Fruit fly (Drosophila melanogaster) S2 (cell line): ENCODE measurements around the gene CG32700.

Experiments
- CG8478 ChIP-seq: fragments of >200 bp; optimal IDR thresholded peaks from 2 replicates; lab custom pipeline; 2018
- CTCF ChIP-seq, 2 experiments: fragments of >200 bp; optimal IDR thresholded peaks; 2 replicates each; lab custom pipeline; 2018

CG32700 gene

DNA sequence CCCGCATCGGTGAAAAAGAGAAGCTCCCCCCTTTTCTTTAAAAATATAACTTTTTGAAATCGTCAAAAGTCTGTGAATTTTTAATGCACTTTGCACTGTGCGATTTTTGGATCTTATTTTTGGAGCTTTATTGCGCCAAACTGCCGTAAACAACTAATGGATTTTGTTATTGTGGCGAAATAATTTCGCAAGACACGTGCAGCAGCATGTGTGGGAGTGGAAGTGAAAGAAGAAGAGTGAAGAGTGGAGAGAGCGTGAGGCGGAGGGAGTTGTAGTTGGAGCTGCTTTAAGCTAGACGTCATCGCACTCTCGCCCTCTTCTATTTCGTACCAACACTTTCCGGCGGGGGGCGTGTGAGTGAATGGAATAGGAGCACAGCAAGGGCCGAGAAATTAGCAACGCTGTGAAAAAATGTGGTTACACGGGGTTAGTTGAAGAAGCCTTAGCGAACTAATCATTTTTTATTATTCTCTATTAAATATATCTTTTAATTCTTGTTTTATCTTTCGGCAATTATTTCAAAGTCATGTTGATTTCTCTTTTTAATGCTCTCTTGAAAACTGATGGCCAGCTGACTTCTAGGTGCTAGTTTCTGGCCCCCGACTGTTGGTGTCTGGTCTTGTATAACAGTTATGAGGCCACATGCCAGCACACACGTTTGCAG lies 32.9 kb upstream of the CG32700 start:
- TF ChIP-seq CTCF (optimal IDR thresholded peaks at IDR 0.05; lab: Kevin White, UChicago) (no peak), CG8478 (lab: Kevin White, UChicago) (no peak)

DNA sequence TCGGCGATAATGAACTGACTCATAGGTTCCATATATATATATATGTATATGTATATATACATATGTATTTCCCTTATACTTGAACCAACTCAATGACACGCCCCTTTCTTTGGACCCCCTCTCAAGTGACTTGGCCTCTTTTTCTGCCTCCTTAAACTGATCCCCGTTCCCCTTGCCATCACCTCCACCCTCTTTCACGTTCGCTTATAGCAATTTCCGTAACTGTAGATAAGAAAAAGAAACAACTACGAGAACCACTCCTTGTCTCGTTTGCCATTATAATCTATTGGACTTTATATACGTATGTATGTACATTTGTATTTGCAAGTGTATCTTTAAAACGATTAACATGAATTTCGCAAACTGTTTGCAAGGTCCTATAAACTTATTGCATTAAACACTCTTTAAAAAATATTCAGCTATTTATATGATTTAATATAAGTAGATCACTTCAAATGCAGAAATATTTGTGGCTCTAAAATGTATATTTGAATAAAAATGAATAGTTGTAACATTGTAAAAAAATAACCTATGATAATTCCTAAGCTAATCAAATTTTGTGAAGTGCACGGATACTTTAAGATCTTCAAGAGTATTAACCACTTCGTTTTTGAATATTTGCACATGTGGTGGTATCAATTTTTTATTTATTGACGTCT lies 32.1 kb upstream of the CG32700 start:
- TF ChIP-seq CTCF (optimal IDR thresholded peaks at IDR 0.05; lab: Kevin White, UChicago): no peak
- no peak for TF ChIP-seq CG8478 (lab: Kevin White, UChicago)

DNA sequence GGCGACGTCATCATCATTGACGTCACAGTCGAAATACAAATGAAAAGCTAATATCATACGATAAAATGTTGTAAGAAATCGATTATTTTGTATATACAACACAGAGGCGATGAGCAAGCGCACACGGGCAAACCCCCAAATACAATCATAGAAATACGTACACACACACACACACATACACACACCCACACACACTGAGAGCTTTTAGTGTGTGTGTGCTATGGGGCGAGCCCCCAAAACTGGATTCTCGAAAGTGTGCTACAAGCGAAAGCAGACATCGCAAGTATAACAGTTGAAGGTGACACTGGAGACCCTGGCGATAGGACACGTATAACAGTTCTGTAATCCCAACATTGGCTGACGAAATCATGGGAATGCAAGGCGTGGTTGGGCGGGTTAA lies 31.2 kb upstream of the CG32700 start:
- TF ChIP-seq CTCF (optimal IDR thresholded peaks at IDR 0.05; lab: Kevin White, UChicago) (no peak), CG8478 (lab: Kevin White, UChicago) (no peak)

DNA sequence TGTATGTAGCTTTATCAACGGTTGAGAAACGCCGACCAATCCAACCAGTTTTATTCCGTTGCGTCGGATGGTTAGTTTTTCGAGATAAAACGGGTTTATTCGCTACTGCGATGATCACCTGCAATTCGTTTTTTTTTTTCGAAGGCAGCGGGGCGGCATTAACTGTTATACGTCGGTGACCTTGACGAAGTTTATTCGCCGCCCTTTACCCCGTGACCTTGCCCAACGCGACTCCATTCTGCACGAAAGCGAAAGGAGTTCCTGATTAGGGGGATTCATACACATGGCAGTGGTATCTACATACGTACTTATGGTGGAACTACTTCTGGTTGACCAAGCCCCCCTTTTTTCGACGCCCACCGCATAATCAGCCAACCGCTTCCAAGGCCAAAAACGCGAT lies 29.9 kb upstream of the CG32700 start:
- TF ChIP-seq CTCF (optimal IDR thresholded peaks at IDR 0.05; lab: Kevin White, UChicago) (no peak), CG8478 (lab: Kevin White, UChicago) (no peak)

DNA sequence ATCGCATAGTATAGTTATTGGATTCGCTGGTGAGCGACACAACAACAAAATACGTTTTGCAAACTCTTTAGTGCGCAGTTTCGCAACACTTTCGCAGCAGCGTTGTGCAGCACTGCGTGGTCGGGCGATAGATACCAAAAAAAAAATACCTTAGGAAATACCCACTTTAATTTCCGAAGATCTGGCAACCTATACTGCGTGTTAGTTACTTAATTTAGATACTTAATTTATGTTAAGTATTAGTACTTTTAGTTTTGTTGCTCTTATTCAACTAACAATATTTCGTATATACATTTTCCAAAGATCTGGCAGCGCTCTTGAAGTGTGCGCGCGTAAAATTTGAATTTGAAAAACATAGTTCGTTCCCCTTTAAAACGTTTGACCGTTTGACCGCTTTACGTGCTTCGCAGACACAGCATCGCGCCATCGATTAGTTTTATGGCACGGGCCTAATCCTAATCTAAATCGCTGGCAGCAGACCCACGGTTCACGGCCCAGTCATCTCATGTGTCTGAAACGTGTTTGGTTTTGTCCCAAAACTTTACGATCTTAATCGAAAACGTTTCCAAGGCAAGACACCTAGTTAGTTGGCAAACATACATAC lies 29.4 kb upstream of the CG32700 start, which contains the start of gene LPCAT:
LPCAT (minus strand) TSS at position 70 of the 604 bp plus-strand sequence.
- TF ChIP-seq CG8478 (lab: Kevin White, UChicago) (no peak), CTCF (optimal IDR thresholded peaks at IDR 0.05; lab: Kevin White, UChicago) (peak in 1 of 2 experiments; percentile 14)

DNA sequence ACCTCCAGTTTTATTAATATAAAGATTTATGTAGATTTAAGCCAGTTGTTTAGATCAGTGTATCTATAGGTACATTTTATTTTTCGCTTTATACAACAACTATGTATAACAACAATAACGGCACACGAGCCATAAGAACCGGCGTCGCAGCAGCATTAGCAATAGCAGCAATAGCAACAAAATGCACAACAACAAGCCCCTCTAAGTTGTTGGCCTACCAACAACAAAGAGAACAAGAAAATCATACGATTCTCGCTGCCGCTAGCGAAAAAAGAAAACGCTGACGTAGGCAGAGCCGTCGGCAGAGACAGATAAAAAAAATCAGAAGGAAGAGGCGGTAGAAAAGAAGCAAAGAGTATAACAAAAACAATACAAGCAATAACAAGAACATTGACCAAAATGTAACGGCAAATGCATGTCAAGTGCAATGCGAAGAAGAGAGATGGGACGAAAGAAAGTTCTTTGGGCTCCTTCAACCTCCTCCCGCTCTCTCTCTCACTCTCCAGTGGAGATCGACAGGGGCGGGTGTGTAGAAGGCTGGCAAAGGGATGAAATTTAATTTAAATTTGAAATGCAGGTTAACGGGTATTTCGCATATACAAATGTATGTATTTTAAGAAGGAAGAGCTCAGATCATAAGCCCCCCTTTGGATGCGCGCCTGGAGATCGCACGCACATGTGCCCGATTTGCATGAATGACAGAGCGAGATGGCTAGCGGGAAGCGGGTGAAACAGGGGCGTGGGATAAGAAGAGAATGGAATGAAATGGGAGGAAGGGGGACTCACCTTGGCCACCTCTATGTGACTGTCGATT lies 28.3 kb upstream of the CG32700 start:
- no peak for TF ChIP-seq CG8478 (lab: Kevin White, UChicago)
- no peak for TF ChIP-seq CTCF (optimal IDR thresholded peaks at IDR 0.05; lab: Kevin White, UChicago)

DNA sequence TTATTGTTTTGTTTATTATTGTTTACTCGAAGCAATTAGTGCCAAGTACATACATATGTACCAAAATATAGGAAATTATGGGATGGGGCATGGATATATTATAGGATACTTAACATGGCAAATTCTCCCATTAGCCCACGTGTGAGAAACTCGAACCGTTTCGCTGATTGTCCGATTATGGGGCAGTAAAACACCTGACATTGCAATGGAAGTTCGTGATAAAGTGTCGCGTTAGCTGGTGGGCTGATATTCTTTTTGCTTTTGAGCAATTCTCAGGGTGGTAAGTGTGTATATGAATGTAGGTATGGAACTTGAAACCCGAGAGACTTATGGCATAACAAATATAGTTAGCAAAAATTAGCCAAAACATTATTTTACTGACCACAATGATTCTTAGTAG lies 27.4 kb upstream of the CG32700 start:
- TF ChIP-seq CTCF (optimal IDR thresholded peaks at IDR 0.05; lab: Kevin White, UChicago): no peak
- no peak for TF ChIP-seq CG8478 (lab: Kevin White, UChicago)

DNA sequence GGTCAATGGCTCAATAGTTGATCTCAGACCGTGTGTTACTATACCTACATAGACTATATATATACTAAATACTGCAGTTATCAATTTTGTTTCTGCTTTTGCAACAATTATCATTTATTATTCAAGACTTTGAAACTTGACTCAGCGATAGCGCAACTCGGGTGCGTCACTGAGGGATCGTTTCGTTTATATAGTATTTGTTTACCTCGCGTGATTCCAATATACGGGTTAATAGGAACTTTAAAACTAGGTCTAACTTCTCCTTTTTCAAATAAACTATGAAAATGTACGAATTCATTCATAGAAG lies 26.7 kb upstream of the CG32700 start:
- TF ChIP-seq CG8478 (lab: Kevin White, UChicago) (no peak), CTCF (optimal IDR thresholded peaks at IDR 0.05; lab: Kevin White, UChicago) (no peak)

DNA sequence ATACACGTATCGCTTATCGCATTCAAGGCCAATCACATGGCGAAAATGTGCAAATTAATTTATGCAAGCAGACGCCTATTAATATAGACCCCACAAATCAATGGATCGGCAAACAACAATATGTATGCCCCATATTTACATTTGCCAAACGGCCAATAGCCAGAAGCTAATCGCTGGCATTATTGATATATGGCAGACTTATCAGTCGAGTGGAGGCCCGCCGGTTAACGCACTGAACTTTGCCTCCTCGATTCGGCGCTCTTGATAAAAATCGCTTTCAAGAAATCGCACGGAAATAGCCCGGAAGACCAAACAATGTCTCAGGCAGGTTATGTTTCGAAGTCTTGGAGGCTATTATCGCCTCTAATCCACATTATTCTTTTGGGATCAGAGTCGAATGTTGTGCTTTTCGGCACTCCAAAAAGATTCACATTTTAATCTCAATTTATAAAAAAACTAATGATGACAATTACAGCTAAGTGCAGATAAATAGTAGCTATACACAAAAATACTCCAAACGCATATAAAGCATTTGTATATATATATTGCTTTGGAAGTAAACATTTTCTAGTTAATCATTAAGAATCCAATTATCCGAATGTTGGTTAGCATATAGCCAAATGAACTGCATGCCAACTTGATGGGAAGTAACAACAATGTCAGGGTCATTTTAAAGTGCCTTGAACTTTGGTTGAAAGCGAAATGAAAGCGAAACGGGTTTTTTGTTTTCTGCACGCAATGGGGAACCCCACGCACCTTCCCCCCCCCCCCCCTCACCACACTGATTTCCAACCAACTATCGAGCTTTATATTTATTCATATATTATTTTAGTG lies 26.1 kb upstream of the CG32700 start:
- TF ChIP-seq CG8478 (lab: Kevin White, UChicago) (no peak), CTCF (optimal IDR thresholded peaks at IDR 0.05; lab: Kevin White, UChicago) (no peak)

DNA sequence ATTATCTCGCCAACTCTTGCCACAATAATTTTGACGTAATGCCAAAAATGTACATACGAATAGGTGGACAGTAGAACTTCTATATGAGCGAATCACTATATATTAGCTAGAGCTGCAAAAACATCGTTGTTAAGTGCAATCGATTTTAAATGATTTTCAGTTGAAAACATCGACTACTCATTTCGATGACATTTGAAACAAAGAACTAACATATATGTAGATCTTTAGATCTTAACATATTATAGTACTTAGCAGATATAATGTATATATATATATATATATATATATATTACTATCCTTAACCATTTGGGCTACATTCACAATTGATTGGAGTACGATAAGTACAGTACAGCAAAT lies 25.5 kb upstream of the CG32700 start, which contains the start of gene CG42395:
CG42395 (minus strand) TSS at position 101 of the 357 bp plus-strand sequence.
- TF ChIP-seq CTCF (optimal IDR thresholded peaks at IDR 0.05; lab: Kevin White, UChicago): no peak
- no peak for TF ChIP-seq CG8478 (lab: Kevin White, UChicago)

DNA sequence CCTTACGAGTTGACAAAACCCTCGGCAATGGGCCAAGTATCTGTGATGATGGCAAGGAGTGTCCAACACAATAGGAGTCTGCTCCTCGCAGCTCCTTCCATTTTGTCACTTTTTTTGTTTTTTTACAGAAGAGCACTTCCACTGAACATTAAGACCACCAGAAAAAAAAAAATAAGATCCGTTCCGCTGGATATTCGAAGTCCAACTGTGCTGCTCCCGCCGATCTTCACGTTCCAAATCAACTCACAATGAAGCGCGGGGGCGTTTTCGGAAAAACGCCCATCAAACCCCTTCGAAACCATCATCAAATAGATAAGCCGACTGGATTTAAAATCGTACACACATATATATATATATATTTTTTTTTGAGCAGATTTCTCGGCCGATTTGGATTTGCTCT lies 20.6 kb upstream of the CG32700 start, which contains the start of gene Cubn:
Cubn (minus strand) TSS at position 101 of the 400 bp plus-strand sequence.
- TF ChIP-seq CG8478 (lab: Kevin White, UChicago) (no peak), CTCF (optimal IDR thresholded peaks at IDR 0.05; lab: Kevin White, UChicago) (no peak)

DNA sequence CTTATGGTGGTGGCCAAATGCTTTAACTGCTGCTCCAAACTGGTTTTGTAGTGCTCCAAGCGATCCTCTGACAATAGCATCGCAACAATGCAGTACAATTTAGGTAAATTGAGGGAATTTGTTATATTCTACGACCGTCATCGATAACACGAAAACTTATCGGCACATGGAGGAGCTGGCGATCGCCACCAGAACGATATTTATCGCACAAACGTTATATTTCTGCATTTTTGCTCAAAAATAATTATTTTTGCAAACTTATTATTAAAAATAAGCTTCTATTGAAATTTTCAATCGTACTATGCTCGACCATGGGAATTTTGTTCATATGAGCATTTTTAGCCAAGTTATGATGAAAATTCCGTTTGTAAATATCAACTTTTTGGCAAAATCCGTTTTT lies 5.8 kb upstream of the CG32700 start, which contains the start of gene CG15317:
CG15317 (minus strand) TSS at position 148 of the 400 bp plus-strand sequence.
- no peak for TF ChIP-seq CTCF (optimal IDR thresholded peaks at IDR 0.05; lab: Kevin White, UChicago)
- TF ChIP-seq CG8478 (lab: Kevin White, UChicago): no peak

DNA sequence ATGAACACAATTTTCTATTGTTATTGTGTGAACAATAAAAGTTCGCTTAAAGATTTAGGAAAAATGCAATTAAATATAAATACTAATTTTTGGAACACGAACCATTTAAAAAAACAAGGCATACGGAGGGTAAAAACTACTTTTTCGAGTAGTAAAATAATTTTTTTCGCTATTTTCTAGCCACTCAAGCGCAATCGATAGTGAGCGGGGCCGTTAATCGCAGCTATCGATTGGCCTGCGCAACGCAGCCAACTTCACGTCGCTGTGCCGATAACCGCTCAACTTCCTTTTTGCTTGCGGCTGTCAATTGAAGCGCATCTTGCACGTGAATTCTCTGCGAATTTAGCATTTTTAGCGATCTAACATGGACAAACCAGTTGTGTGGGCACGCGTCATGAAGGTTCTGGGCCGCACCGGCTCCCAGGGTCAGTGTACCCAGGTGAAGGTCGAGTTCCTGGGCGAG lies 3.7 kb upstream of the CG32700 start, which contains the start of gene RpS28b:
RpS28b (plus strand) TSS at position 278 of the 463 bp plus-strand sequence.
- TF ChIP-seq CG8478 (lab: Kevin White, UChicago) (no peak), CTCF (optimal IDR thresholded peaks at IDR 0.05; lab: Kevin White, UChicago) (no peak)
